Worm (Caenorhabditis elegans) whole organism, early embryonic: ENCODE data around the gene F41C3.7.

Experiments used
- B0310.2 ChIP-seq: sonication (generic microtip); optimal IDR thresholded peaks from 2 replicates; lab custom pipeline; 2016; ENCODE audit warnings: mild to moderate bottlenecking, missing genetic modification characterization, missing compliant biosample characterization
- F13C5.2 ChIP-seq: sonication (generic microtip); optimal IDR thresholded peaks from 2 replicates; lab custom pipeline; 2017; ENCODE audit warnings: mild to moderate bottlenecking, missing genetic modification characterization, inconsistent platforms, missing compliant biosample characterization
- ama-1 ChIP-seq: fragments of 150-350 bp; optimal IDR thresholded peaks from 2 replicates; lab custom pipeline; 2014
- ceh-36 ChIP-seq: sonication (generic microtip); optimal IDR thresholded peaks from 2 replicates; lab custom pipeline; 2016; ENCODE audit warnings: missing genetic modification characterization, inconsistent platforms, missing compliant biosample characterization
- flt-1 ChIP-seq: fragments of 200-800 bp; sonication (Bioruptor generic); IDR thresholded peaks from 2 replicates; pipeline ENCODE4 v1.3.6; 2022; ENCODE audit warnings: missing genetic modification characterization, missing compliant biosample characterization
- hnd-1 ChIP-seq: sonication (generic microtip); optimal IDR thresholded peaks from 2 replicates; lab custom pipeline; 2016; ENCODE audit warnings: missing genetic modification characterization, missing compliant biosample characterization
- pes-1 ChIP-seq: fragments of 200-800 bp; sonication (Bioruptor generic); IDR thresholded peaks from 2 replicates; pipeline ENCODE4 v1.3.6; 2022; ENCODE audit warnings: missing genetic modification reagents, missing genetic modification characterization, missing compliant biosample characterization
- scrt-1 ChIP-seq: fragments of 200-800 bp; sonication (Bioruptor generic); IDR thresholded peaks from 2 replicates; pipeline ENCODE4 v1.3.6; 2022; ENCODE audit warnings: missing genetic modification characterization, missing compliant biosample characterization
- tra-4 ChIP-seq: sonication (generic microtip); optimal IDR thresholded peaks from 2 replicates; lab custom pipeline; 2017; ENCODE audit warnings: missing genetic modification characterization, missing compliant biosample characterization

DNA sequence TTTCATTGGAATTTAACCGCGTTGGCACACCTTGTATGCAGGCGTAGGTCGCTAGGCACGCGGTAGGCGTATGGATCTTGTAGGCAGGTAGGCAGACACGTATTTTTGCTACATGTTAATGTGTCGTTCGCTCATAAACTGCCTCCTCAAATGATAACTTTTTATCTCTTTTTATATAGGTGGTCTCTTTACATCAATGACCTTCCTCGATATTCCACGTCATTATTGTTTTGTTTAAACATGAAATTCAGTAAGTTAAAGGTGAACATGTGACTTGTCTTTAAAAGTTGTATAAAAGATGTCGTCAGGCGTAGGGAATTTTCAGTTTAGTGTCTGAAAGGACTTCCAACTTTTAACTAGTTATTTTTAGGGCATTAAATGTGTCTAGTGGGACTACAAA lies 17.9 kb downstream of the F41C3.7 start:
- TF ChIP-seq flt-1 (GFP tag; lab: Robert Waterston, UW) = no peak
- TF ChIP-seq B0310.2 (tag; lab: Kevin White, UChicago) = no peak
- no peak for TF ChIP-seq scrt-1 (GFP tag; lab: Robert Waterston, UW)
- no peak for TF ChIP-seq ama-1 (lab: Kevin White, UChicago)
- TF ChIP-seq pes-1 (GFP tag; lab: Robert Waterston, UW) = no peak
- no peak for TF ChIP-seq ceh-36 (tag; lab: Kevin White, UChicago)
- no peak for TF ChIP-seq tra-4 (tag; lab: Kevin White, UChicago)
- no peak for TF ChIP-seq F13C5.2 (tag; lab: Kevin White, UChicago)
- TF ChIP-seq hnd-1 (tag; lab: Kevin White, UChicago) = no peak
